Worm (Caenorhabditis elegans) whole organism, mixed stage, embryonic: ENCODE data around the gene vha-18.

Experiments
- ceh-39 ChIP-seq: fragments of 150-350 bp; optimal IDR thresholded peaks from 2 replicates; lab custom pipeline; 2014; ENCODE audit warnings: missing biosample characterization, missing genetic modification characterization
- ces-1 ChIP-seq: fragments of 150-350 bp; optimal IDR thresholded peaks from 2 replicates; lab custom pipeline; 2014; ENCODE audit warnings: missing biosample characterization, missing genetic modification reagents, missing genetic modification characterization
- elt-1 ChIP-seq: sonication (generic microtip); optimal IDR thresholded peaks from 2 replicates; lab custom pipeline; 2017; ENCODE audit warnings: missing genetic modification characterization, mild to moderate bottlenecking, missing compliant biosample characterization, antibody characterized with exemption, moderate library complexity, borderline replicate concordance; ENCODE audit not compliant: insufficient read depth
- elt-3 ChIP-seq: fragments of 150-350 bp; optimal IDR thresholded peaks from 2 replicates; lab custom pipeline; 2014; ENCODE audit warnings: missing biosample characterization, missing genetic modification characterization
- ham-2 ChIP-seq: fragments of 200-800 bp; sonication (Bioruptor generic); optimal IDR thresholded peaks from 2 replicates; lab custom pipeline; 2018; ENCODE audit warnings: mild to moderate bottlenecking, missing genetic modification characterization, missing compliant biosample characterization
- hlh-1 ChIP-seq: fragments of 150-350 bp; optimal IDR thresholded peaks from 2 replicates; lab custom pipeline; 2014; ENCODE audit warnings: missing biosample characterization, missing genetic modification reagents, missing genetic modification characterization
- lsy-2 ChIP-seq: fragments of 150-350 bp; optimal IDR thresholded peaks from 2 replicates; lab custom pipeline; 2014; ENCODE audit warnings: missing biosample characterization, missing genetic modification characterization
- mep-1 ChIP-seq: fragments of 150-350 bp; optimal IDR thresholded peaks from 2 replicates; lab custom pipeline; 2017; ENCODE audit warnings: missing biosample characterization, missing genetic modification reagents, missing genetic modification characterization, inconsistent platforms
- nhr-76 ChIP-seq: sonication (generic microtip); optimal IDR thresholded peaks from 2 replicates; lab custom pipeline; 2017; ENCODE audit warnings: missing biosample characterization, missing genetic modification characterization
- sptf-1 ChIP-seq: sonication (generic microtip); optimal IDR thresholded peaks from 2 replicates; lab custom pipeline; 2017; ENCODE audit warnings: mild to moderate bottlenecking, missing genetic modification characterization, moderate library complexity, missing compliant biosample characterization

DNA sequence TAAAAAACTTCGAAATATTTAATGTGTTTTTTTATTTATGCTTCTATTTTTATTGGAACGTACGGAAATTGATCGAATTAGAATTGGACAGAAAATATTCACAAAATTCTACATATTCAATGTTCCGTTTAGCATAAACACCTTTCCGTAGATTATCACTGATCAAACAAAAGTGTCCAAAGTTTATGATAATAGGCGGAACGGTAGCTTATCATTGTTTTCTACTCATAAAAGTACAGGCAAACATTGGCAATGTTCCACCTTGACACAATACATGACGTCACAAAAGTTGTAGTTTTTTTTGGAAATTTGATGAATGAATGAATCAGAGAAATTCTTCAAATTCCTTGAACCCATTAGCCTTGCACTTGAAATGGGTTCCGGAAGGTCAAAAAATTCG, 9.4 kb downstream of the vha-18 start:
- TF ChIP-seq sptf-1 (no peak), nhr-76 (no peak), mep-1 (tag; lab: Kevin White, UChicago) (no peak), ces-1 (GFP tag; lab: Kevin White, UChicago) (no peak), elt-1 (tag; lab: Kevin White, UChicago) (no peak), ham-2 (GFP tag; lab: Kevin White, UChicago) (no peak), hlh-1 (tag; lab: Kevin White, UChicago) (no peak), ceh-39 (tag; lab: Kevin White, UChicago) (no peak), elt-3 (no peak), lsy-2 (no peak)
